Worm (Caenorhabditis elegans): ENCODE data around the gene Y67A10A.11.

DNA sequence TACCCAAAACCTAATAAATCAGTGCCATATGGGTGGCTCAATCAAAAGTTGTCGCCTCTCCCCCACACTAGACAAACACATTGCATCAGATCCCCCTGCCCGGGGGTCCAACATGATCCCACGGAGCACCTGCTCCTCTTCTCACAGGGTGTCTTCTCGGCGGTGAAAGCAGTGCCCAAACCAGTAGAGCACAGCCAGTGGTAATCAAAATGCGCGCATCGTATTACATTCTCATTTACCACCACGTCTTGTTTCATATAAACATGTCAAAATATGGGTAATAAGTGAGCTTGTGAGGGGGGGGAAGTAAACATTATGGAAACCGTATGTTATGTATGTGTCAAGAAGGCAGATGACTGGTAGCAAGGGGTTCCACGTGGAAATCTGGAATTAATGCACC lies 44.5 kb upstream of the Y67A10A.11 start:
- no peak for TF ChIP-seq nhr-77 (tag; optimal IDR thresholded peaks at IDR 0.05)
- no peak for TF ChIP-seq ceh-16 (tag; optimal IDR thresholded peaks at IDR 0.05)
- no peak for TF ChIP-seq egl-27 (tag; optimal IDR thresholded peaks at IDR 0.05)
- no peak for TF ChIP-seq ama-1 (optimal IDR thresholded peaks at IDR 0.05)

All from whole organism, L3 larva.